Fruit fly (Drosophila melanogaster) whole organism, embryonic: ENCODE data around the gene Syt4.

Experiments
- Ada2b ChIP-seq: fragments of 200-800 bp; sonication (Bioruptor generic); IDR thresholded peaks from 2 replicates; pipeline ENCODE4 v1.3.6; 2022; ENCODE audit warnings: missing biosample characterization, missing genetic modification characterization
- C15 ChIP-seq: fragments of 200-800 bp; sonication (Bioruptor generic); IDR thresholded peaks from 3 replicates; pipeline ENCODE4 v1.3.6; 2022; ENCODE audit warnings: missing biosample characterization, missing genetic modification characterization
- CG10209 ChIP-seq: fragments of 200-800 bp; sonication (Bioruptor generic); optimal IDR thresholded peaks from 3 replicates; lab custom pipeline; 2017; ENCODE audit warnings: missing biosample characterization, mild to moderate bottlenecking, missing genetic modification characterization, missing genetic modification reagents
- CG10321 ChIP-seq: fragments of 200-800 bp; sonication (Bioruptor generic); IDR thresholded peaks from 2 replicates; pipeline ENCODE4 v1.3.6; 2022; ENCODE audit warnings: missing biosample characterization, missing genetic modification characterization
- CG10462 ChIP-seq: fragments of 200-800 bp; sonication (Bioruptor generic); optimal IDR thresholded peaks from 2 replicates; lab custom pipeline; 2016; ENCODE audit warnings: missing biosample characterization, missing genetic modification characterization
- CG11093 ChIP-seq: fragments of 200-800 bp; sonication (Bioruptor generic); IDR thresholded peaks from 3 replicates; pipeline ENCODE4 v1.3.6; 2022; ENCODE audit warnings: missing biosample characterization, missing genetic modification characterization
- CG13624 ChIP-seq: fragments of 200-800 bp; sonication (Bioruptor generic); optimal IDR thresholded peaks from 2 replicates; lab custom pipeline; 2016; ENCODE audit warnings: missing biosample characterization, missing genetic modification characterization
- CG14710 ChIP-seq: fragments of 200-800 bp; sonication (Bioruptor generic); optimal IDR thresholded peaks from 3 replicates; lab custom pipeline; 2019; ENCODE audit warnings: missing biosample characterization, mild to moderate bottlenecking, missing genetic modification characterization, moderate library complexity
- CG15073 ChIP-seq: fragments of 200-800 bp; sonication (Bioruptor generic); optimal IDR thresholded peaks from 2 replicates; lab custom pipeline; 2016; ENCODE audit warnings: missing biosample characterization, missing genetic modification characterization
- CG17568 ChIP-seq: fragments of 200-800 bp; sonication (Bioruptor generic); optimal IDR thresholded peaks from 2 replicates; lab custom pipeline; 2018; ENCODE audit warnings: missing biosample characterization, mild to moderate bottlenecking, missing genetic modification characterization, moderate library complexity
- CG1832 ChIP-seq: fragments of 200-800 bp; sonication (Bioruptor generic); optimal IDR thresholded peaks from 2 replicates; lab custom pipeline; 2017; ENCODE audit warnings: missing biosample characterization, mild to moderate bottlenecking, missing genetic modification characterization, inconsistent platforms
- CG31224 ChIP-seq: fragments of 200-800 bp; sonication (Bioruptor generic); IDR thresholded peaks from 2 replicates; pipeline ENCODE4 v1.3.6; 2022; ENCODE audit warnings: missing biosample characterization, missing genetic modification characterization
- CG3163 ChIP-seq: fragments of 200-800 bp; sonication (Bioruptor generic); optimal IDR thresholded peaks from 3 replicates; lab custom pipeline; 2016; ENCODE audit warnings: missing biosample characterization, missing genetic modification characterization
- CG3407 ChIP-seq: fragments of 200-800 bp; sonication (Bioruptor generic); optimal IDR thresholded peaks from 2 replicates; lab custom pipeline; 2018; ENCODE audit warnings: missing biosample characterization, mild to moderate bottlenecking, missing genetic modification characterization
- CG34224 ChIP-seq: fragments of 200-800 bp; sonication (Bioruptor generic); IDR thresholded peaks from 3 replicates; pipeline ENCODE4 v1.3.6; 2022; ENCODE audit warnings: missing biosample characterization, missing genetic modification characterization; ENCODE audit not compliant: partially characterized antibody
- CG4854 ChIP-seq: fragments of 200-800 bp; sonication (Bioruptor generic); optimal IDR thresholded peaks from 2 replicates; lab custom pipeline; 2016; ENCODE audit warnings: missing biosample characterization, missing genetic modification characterization, inconsistent platforms
- CG7357 ChIP-seq: fragments of 200-800 bp; sonication (Bioruptor generic); IDR thresholded peaks from 3 replicates; pipeline ENCODE4 v1.3.6; 2022; ENCODE audit warnings: missing biosample characterization, missing genetic modification characterization
- CG8478 ChIP-seq: fragments of >200 bp; optimal IDR thresholded peaks from 2 replicates; lab custom pipeline; 2018
- Doc3 ChIP-seq: fragments of 200-800 bp; sonication (Bioruptor generic); IDR thresholded peaks from 3 replicates; pipeline ENCODE4 v1.3.6; 2022; ENCODE audit warnings: missing biosample characterization, missing genetic modification characterization; ENCODE audit not compliant: partially characterized antibody
- Dref ChIP-seq: fragments of 200-800 bp; sonication (Bioruptor generic); IDR thresholded peaks from 2 replicates; pipeline ENCODE4 v1.3.6; 2022; ENCODE audit warnings: missing biosample characterization, missing genetic modification characterization
- Drgx ChIP-seq: fragments of 200-800 bp; sonication (Bioruptor generic); IDR thresholded peaks from 2 replicates; pipeline ENCODE4 v1.3.6; 2022; ENCODE audit warnings: missing biosample characterization, missing genetic modification characterization
- Hr51 ChIP-seq, 2 experiments: fragments of 200-800 bp; sonication (Bioruptor generic); optimal IDR thresholded peaks; 2 replicates in 1 of 2; 3 replicates in 1 of 2; lab custom pipeline; 2016 to 2018; ENCODE audit warnings: missing biosample characterization in 2 of 2, missing genetic modification characterization in 2 of 2, mild to moderate bottlenecking in 1 of 2, moderate library complexity in 1 of 2
- Med ChIP-seq: fragments of 200-800 bp; sonication (Bioruptor generic); peaks from one replicate; lab custom pipeline; 2016; ENCODE audit warnings: missing biosample characterization, missing genetic modification characterization, mild to moderate bottlenecking, inconsistent platforms, moderate library complexity
- Nf-YA ChIP-seq: fragments of 200-800 bp; sonication (Bioruptor generic); IDR thresholded peaks from 2 replicates; pipeline ENCODE4 v1.3.6; 2022; ENCODE audit warnings: missing biosample characterization, missing genetic modification characterization
- Nf-YB ChIP-seq: fragments of 200-800 bp; sonication (Bioruptor generic); optimal IDR thresholded peaks from 3 replicates; lab custom pipeline; 2019; ENCODE audit warnings: missing biosample characterization, mild to moderate bottlenecking, missing genetic modification characterization, moderate library complexity
- Nf-YC ChIP-seq: fragments of 200-800 bp; optimal IDR thresholded peaks from 3 replicates; lab custom pipeline; 2019; ENCODE audit warnings: missing biosample characterization, mild to moderate bottlenecking, missing genetic modification characterization, moderate library complexity
- Oaz ChIP-seq: fragments of 200-800 bp; sonication (Bioruptor generic); IDR thresholded peaks from 2 replicates; pipeline ENCODE4 v1.3.6; 2022; ENCODE audit warnings: missing biosample characterization, missing genetic modification characterization
- Six4 ChIP-seq: fragments of 200-800 bp; sonication (Bioruptor generic); optimal IDR thresholded peaks from 2 replicates; lab custom pipeline; 2016; ENCODE audit warnings: missing biosample characterization, missing genetic modification characterization
- Ssrp ChIP-seq: fragments of 200-800 bp; sonication (Bioruptor generic); optimal IDR thresholded peaks from 2 replicates; lab custom pipeline; 2018; ENCODE audit warnings: missing biosample characterization, mild to moderate bottlenecking, missing genetic modification characterization, moderate library complexity
- Trl ChIP-seq, 3 experiments: fragments of >200 bp in 2 of 3; fragments of 200-800 bp in 1 of 3; sonication (Bioruptor generic) in 1 of 3; optimal IDR thresholded peaks; 2 replicates in 1 of 3; 3 replicates in 2 of 3; lab custom pipeline; 2016 to 2017; ENCODE audit warnings: missing biosample characterization in 1 of 3, missing genetic modification characterization in 1 of 3
- Usf ChIP-seq: fragments of 200-800 bp; sonication (Bioruptor generic); optimal IDR thresholded peaks from 2 replicates; lab custom pipeline; 2017; ENCODE audit warnings: missing genotype, missing biosample characterization, missing genetic modification characterization
- cg ChIP-seq: fragments of 200-800 bp; sonication (Bioruptor generic); optimal IDR thresholded peaks from 3 replicates; lab custom pipeline; 2019; ENCODE audit warnings: missing biosample characterization, mild to moderate bottlenecking, missing genetic modification characterization, moderate library complexity
- chif ChIP-seq, 2 experiments: fragments of 200-800 bp; sonication (Bioruptor generic); optimal IDR thresholded peaks; 3 replicates each; lab custom pipeline; 2016; ENCODE audit warnings: missing biosample characterization in 2 of 2, missing genetic modification characterization in 2 of 2
- dmrt99B ChIP-seq: fragments of 200-800 bp; sonication (Bioruptor generic); optimal IDR thresholded peaks from 2 replicates; lab custom pipeline; 2018; ENCODE audit warnings: missing biosample characterization, mild to moderate bottlenecking, missing genetic modification characterization, moderate library complexity
- ewg ChIP-seq: fragments of 200-800 bp; sonication (Bioruptor generic); optimal IDR thresholded peaks from 3 replicates; lab custom pipeline; 2017; ENCODE audit warnings: mild to moderate bottlenecking, missing biosample characterization, missing genetic modification reagents, missing genetic modification characterization
- gcm2 ChIP-seq: fragments of 200-800 bp; sonication (Bioruptor generic); optimal IDR thresholded peaks from 2 replicates; lab custom pipeline; 2016; ENCODE audit warnings: missing biosample characterization, missing genetic modification characterization
- hth ChIP-seq: fragments of >200 bp; optimal IDR thresholded peaks from 2 replicates; lab custom pipeline; 2017; ENCODE audit warnings: inconsistent platforms
- nmo ChIP-seq: fragments of 200-800 bp; sonication (Bioruptor generic); optimal IDR thresholded peaks from 2 replicates; lab custom pipeline; 2018; ENCODE audit warnings: missing biosample characterization, mild to moderate bottlenecking, missing genetic modification characterization, moderate library complexity
- phol ChIP-seq: fragments of 200-800 bp; sonication (Bioruptor generic); optimal IDR thresholded peaks from 3 replicates; lab custom pipeline; 2018; ENCODE audit warnings: missing biosample characterization, mild to moderate bottlenecking, missing genetic modification characterization, moderate library complexity
- pum ChIP-seq: fragments of 200-800 bp; sonication (Bioruptor generic); optimal IDR thresholded peaks from 2 replicates; lab custom pipeline; 2016; ENCODE audit warnings: missing biosample characterization, missing genetic modification characterization
- sna ChIP-seq: fragments of 200-800 bp; sonication (Bioruptor generic); IDR thresholded peaks from 2 replicates; pipeline ENCODE4 v1.3.6; 2022; ENCODE audit warnings: missing biosample characterization, missing genetic modification characterization; ENCODE audit not compliant: partially characterized antibody
- sqz ChIP-seq: fragments of 200-800 bp; sonication (Bioruptor generic); optimal IDR thresholded peaks from 3 replicates; lab custom pipeline; 2018; ENCODE audit warnings: missing biosample characterization, mild to moderate bottlenecking, missing genetic modification characterization
- stwl ChIP-seq: fragments of 200-800 bp; sonication (Bioruptor generic); optimal IDR thresholded peaks from 3 replicates; lab custom pipeline; 2018; ENCODE audit warnings: missing biosample characterization, mild to moderate bottlenecking, missing genetic modification characterization, moderate library complexity
- usp ChIP-seq: fragments of >200 bp; optimal IDR thresholded peaks from 2 replicates; lab custom pipeline; 2017; ENCODE audit warnings: missing biosample characterization, missing genetic modification characterization
- vnd ChIP-seq: fragments of 200-800 bp; sonication (Bioruptor generic); IDR thresholded peaks from 3 replicates; pipeline ENCODE4 v1.3.6; 2022; ENCODE audit warnings: missing biosample characterization, missing genetic modification characterization; ENCODE audit not compliant: partially characterized antibody
- z ChIP-seq: fragments of 200-800 bp; sonication (Bioruptor generic); IDR thresholded peaks from 3 replicates; pipeline ENCODE4 v1.3.6; 2022; ENCODE audit warnings: missing biosample characterization, missing genetic modification characterization

Syt4 gene

DNA sequence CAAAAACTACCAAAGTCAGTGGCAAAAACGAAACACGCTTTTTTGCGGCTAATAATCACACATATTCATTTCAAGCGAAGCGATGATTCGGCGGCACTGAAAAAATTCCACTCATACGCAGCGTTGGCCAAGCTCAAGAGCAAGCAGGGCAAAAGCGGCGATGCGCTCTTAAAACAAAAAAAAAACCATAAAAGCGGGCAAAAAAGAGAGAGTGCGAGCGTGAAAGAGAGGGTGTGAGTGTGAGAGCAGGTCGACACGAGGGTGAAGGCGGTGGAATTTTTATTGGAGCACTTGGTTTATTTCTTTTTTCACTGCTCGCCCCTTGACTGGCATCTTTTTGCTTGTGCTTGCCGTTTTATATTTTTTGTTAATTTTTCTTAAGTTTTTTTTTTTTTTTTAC, 44.7 kb downstream of the Syt4 start (continued):
- TF ChIP-seq CG15073 (no peak), CG7357 (no peak), Doc3 (no peak), CG4854 (no peak), pum (GFP tag; lab: Kevin White, UChicago) (no peak), Hr51 (GFP tag; optimal IDR thresholded peaks at IDR 0.05; lab: Kevin White, UChicago) (no peak), CG17568 (GFP tag; lab: Kevin White, UChicago) (no peak), CG3407 (no peak), Nf-YA (0 out of 2 replicates have a peak, but pooled peaks have one; percentile 8), chif (GFP tag; optimal IDR thresholded peaks at IDR 0.05; lab: Kevin White, UChicago) (no peak), Drgx (GFP tag; lab: Robert Waterston, UW) (0 out of 2 replicates have a peak, but pooled peaks have one; percentile 10), Six4 (no peak), usp (GFP tag; lab: Kevin White, UChicago) (no peak), CG11093 (no peak), C15 (GFP tag; lab: Robert Waterston, UW) (no peak), gcm2 (GFP tag; lab: Kevin White, UChicago) (no peak), vnd (GFP tag; lab: Robert Waterston, UW) (no peak), phol (tag; lab: Kevin White, UChicago) (no peak), sqz (GFP tag; lab: Kevin White, UChicago) (peak; percentile 51), cg (no peak), Med (no peak), Ada2b (GFP tag; lab: Robert Waterston, UW) (no peak), CG10462 (GFP tag; lab: Kevin White, UChicago) (no peak), Ssrp (tag; lab: Kevin White, UChicago) (no peak), CG31224 (GFP tag; lab: Robert Waterston, UW) (no peak), CG3163 (GFP tag; lab: Kevin White, UChicago) (peak; percentile 94), CG14710 (tag; lab: Kevin White, UChicago) (no peak), Nf-YB (GFP tag; lab: Kevin White, UChicago) (peak; percentile 89), dmrt99B (tag; lab: Kevin White, UChicago) (no peak), Trl (optimal IDR thresholded peaks at IDR 0.05; lab: Kevin White, UChicago) (peak; percentile 62 to 73), Trl (GFP tag; optimal IDR thresholded peaks at IDR 0.05; lab: Kevin White, UChicago) (no peak), sna (GFP tag; lab: Robert Waterston, UW) (0 out of 2 replicates have a peak, but pooled peaks have one; percentile 20), hth (lab: Kevin White, UChicago) (no peak)

DNA sequence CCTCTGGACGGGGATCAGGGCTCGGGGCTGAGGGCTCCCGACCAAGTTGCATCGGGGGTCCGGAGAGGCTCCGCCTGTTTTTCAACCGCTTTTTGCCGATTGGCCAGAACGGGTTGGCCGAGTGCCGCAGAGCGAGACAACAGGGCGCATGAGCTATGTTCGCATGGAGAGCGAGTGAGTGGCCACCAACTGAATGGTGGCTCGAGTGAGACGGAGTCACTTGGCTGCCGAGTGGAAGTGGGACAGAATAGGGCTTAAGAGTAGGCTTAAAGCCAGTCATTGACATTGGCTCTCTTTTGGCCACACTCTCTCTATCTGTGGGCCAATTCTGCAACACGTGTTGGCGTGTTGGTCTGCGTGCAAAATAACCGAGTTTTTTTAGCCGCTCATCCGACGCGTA, 47.2 kb downstream of the Syt4 start:
- TF ChIP-seq Dref (0 out of 2 replicates have a peak, but pooled peaks have one; percentile 0), CG10209 (no peak), CG1832 (GFP tag; lab: Kevin White, UChicago) (peak; percentile 88), Oaz (GFP tag; lab: Robert Waterston, UW) (no peak), CG10321 (peak; percentile 89), CG34224 (GFP tag; lab: Robert Waterston, UW) (0 out of 3 replicates have a peak, but pooled peaks have one; percentile 37), Nf-YC (tag; lab: Kevin White, UChicago) (peak; percentile 98), CG13624 (GFP tag; lab: Kevin White, UChicago) (no peak), Med (no peak), Usf (GFP tag; lab: Kevin White, UChicago) (no peak), CG8478 (peak; percentile 92), sna (GFP tag; lab: Robert Waterston, UW) (0 out of 2 replicates have a peak, but pooled peaks have one; percentile 52), ewg (GFP tag; lab: Kevin White, UChicago) (peak; percentile 54), CG3163 (GFP tag; lab: Kevin White, UChicago) (peak; percentile 95), Nf-YA (peak; percentile 86), nmo (GFP tag; lab: Kevin White, UChicago) (no peak), stwl (no peak), Trl (optimal IDR thresholded peaks at IDR 0.05; lab: Kevin White, UChicago) (peak; percentile 50 to 65), Trl (GFP tag; optimal IDR thresholded peaks at IDR 0.05; lab: Kevin White, UChicago) (no peak), Nf-YB (GFP tag; lab: Kevin White, UChicago) (peak; percentile 97), z (GFP tag; lab: Robert Waterston, UW) (peak; percentile 91)
